Fruit fly (Drosophila melanogaster) S2 (cell line): Measurements from ENCODE around the gene fit.

Experiments used
- CG8478 ChIP-seq: fragments of >200 bp; optimal IDR thresholded peaks from 2 replicates; lab custom pipeline; 2018
- CTCF ChIP-seq, 2 experiments: fragments of >200 bp; optimal IDR thresholded peaks; 2 replicates each; lab custom pipeline; 2018

Gene fit

dm6 chr3R:21858290-21858875, 25.9 kb downstream of the fit start:
- TF ChIP-seq CG8478 (lab: Kevin White, UChicago) = no peak
- no peak for TF ChIP-seq CTCF (optimal IDR thresholded peaks at IDR 0.05; lab: Kevin White, UChicago)

dm6 chr3R:21857509-21857908, 26.7 kb downstream of the fit start:
- TF ChIP-seq CTCF (optimal IDR thresholded peaks at IDR 0.05; lab: Kevin White, UChicago) = no peak

dm6 chr3R:21856873-21857243, 27.4 kb downstream of the fit start:
- TF ChIP-seq CTCF (optimal IDR thresholded peaks at IDR 0.05; lab: Kevin White, UChicago) (no peak), CG8478 (lab: Kevin White, UChicago) (no peak)

dm6 chr3R:21856098-21856872, 28.0 kb downstream of the fit start, which contains the start of gene glec:
Gene glec, minus strand, starts transcription at chr3R:21856266.
- TF ChIP-seq CG8478 (lab: Kevin White, UChicago) (no peak), CTCF (optimal IDR thresholded peaks at IDR 0.05; lab: Kevin White, UChicago) (peak in 1 of 2 experiments; percentile 22)

- TF ChIP-seq CTCF (optimal IDR thresholded peaks at IDR 0.05; lab: Kevin White, UChicago) (no peak), CG8478 (lab: Kevin White, UChicago) (no peak)
These were observed 28.8 kb downstream of the fit start for dm6 chr3R:21855469-21855826.

dm6 chr3R:21854574-21855468, 29.4 kb downstream of the fit start:
- TF ChIP-seq CG8478 (lab: Kevin White, UChicago) = no peak
- no peak for TF ChIP-seq CTCF (optimal IDR thresholded peaks at IDR 0.05; lab: Kevin White, UChicago)

- no peak for TF ChIP-seq CTCF (optimal IDR thresholded peaks at IDR 0.05; lab: Kevin White, UChicago)
- no peak for TF ChIP-seq CG8478 (lab: Kevin White, UChicago)
These were observed 30.4 kb downstream of the fit start for dm6 chr3R:21853618-21854573.

- no peak for TF ChIP-seq CG8478 (lab: Kevin White, UChicago)
- TF ChIP-seq CTCF (optimal IDR thresholded peaks at IDR 0.05; lab: Kevin White, UChicago) = no peak
These were observed 31.5 kb downstream of the fit start for dm6 chr3R:21852579-21853233.

dm6 chr3R:21851592-21852578, 32.4 kb downstream of the fit start:
- no peak for TF ChIP-seq CG8478 (lab: Kevin White, UChicago)
- TF ChIP-seq CTCF (optimal IDR thresholded peaks at IDR 0.05; lab: Kevin White, UChicago) = no peak

- no peak for TF ChIP-seq CG8478 (lab: Kevin White, UChicago)
- TF ChIP-seq CTCF (optimal IDR thresholded peaks at IDR 0.05; lab: Kevin White, UChicago) = peak in 1 of 2 experiments; percentile 6
These were observed 34.2 kb downstream of the fit start for dm6 chr3R:21849988-21850460.

- TF ChIP-seq CG8478 (lab: Kevin White, UChicago) (no peak), CTCF (optimal IDR thresholded peaks at IDR 0.05; lab: Kevin White, UChicago) (no peak)
These were observed 35.2 kb downstream of the fit start for dm6 chr3R:21848987-21849442.

dm6 chr3R:21848271-21848670, 36.0 kb downstream of the fit start:
- no peak for TF ChIP-seq CG8478 (lab: Kevin White, UChicago)
- no peak for TF ChIP-seq CTCF (optimal IDR thresholded peaks at IDR 0.05; lab: Kevin White, UChicago)
